Worm (Caenorhabditis elegans): Measurements from ENCODE around the gene sago-1.

sago-1 gene

ce11 chrV:6281175-6281574 is 22.4 kb upstream of the sago-1 start, which contains the start of the genes K12B6.4 and spe-49:
K12B6.4 (minus strand) TSS chrV:6281275.
spe-49 (plus strand) TSS chrV:6281359.
- TF ChIP-seq W03F9.2 (tag; optimal IDR thresholded peaks at IDR 0.05) (no peak), dao-5 (tag; optimal IDR thresholded peaks at IDR 0.05) (no peak), him-1 (tag; optimal IDR thresholded peaks at IDR 0.05) (no peak)

- TF ChIP-seq W03F9.2 (tag; optimal IDR thresholded peaks at IDR 0.05) (no peak), him-1 (tag; optimal IDR thresholded peaks at IDR 0.05) (no peak), dao-5 (tag; optimal IDR thresholded peaks at IDR 0.05) (no peak)
Measured at ce11 chrV:6286343-6286742, 17.2 kb upstream of the sago-1 start, which contains the start of gene srn-1. srn-1 (minus strand) TSS chrV:6286443.

- TF ChIP-seq W03F9.2 (tag; optimal IDR thresholded peaks at IDR 0.05): no peak
- no peak for TF ChIP-seq dao-5 (tag; optimal IDR thresholded peaks at IDR 0.05)
- TF ChIP-seq him-1 (tag; optimal IDR thresholded peaks at IDR 0.05): no peak
Measured at ce11 chrV:6288607-6289006, 15.0 kb upstream of the sago-1 start, which contains the start of gene K12B6.11. K12B6.11 (plus strand) TSS chrV:6288907.

- no peak for TF ChIP-seq him-1 (tag; optimal IDR thresholded peaks at IDR 0.05)
- TF ChIP-seq dao-5 (tag; optimal IDR thresholded peaks at IDR 0.05): no peak
- TF ChIP-seq W03F9.2 (tag; optimal IDR thresholded peaks at IDR 0.05): no peak
Measured at ce11 chrV:6291301-6291700, 12.3 kb upstream of the sago-1 start.

ce11 chrV:6292401-6292800 is 11.2 kb upstream of the sago-1 start, which contains the start of gene K12B6.9:
K12B6.9 (minus strand) TSS chrV:6292666.
- no peak for TF ChIP-seq W03F9.2 (tag; optimal IDR thresholded peaks at IDR 0.05)

ce11 chrV:6301046-6301445 is 2.5 kb upstream of the sago-1 start:
- no peak for TF ChIP-seq dao-5 (tag; optimal IDR thresholded peaks at IDR 0.05)
- TF ChIP-seq W03F9.2 (tag; optimal IDR thresholded peaks at IDR 0.05): no peak
- no peak for TF ChIP-seq him-1 (tag; optimal IDR thresholded peaks at IDR 0.05)

- TF ChIP-seq W03F9.2 (tag; optimal IDR thresholded peaks at IDR 0.05) (no peak), dao-5 (tag; optimal IDR thresholded peaks at IDR 0.05) (no peak), him-1 (tag; optimal IDR thresholded peaks at IDR 0.05) (no peak)
Measured at ce11 chrV:6302465-6302864, 1.1 kb upstream of the sago-1 start.

- TF ChIP-seq dao-5 (tag; optimal IDR thresholded peaks at IDR 0.05) (no peak), him-1 (tag; optimal IDR thresholded peaks at IDR 0.05) (no peak), W03F9.2 (tag; optimal IDR thresholded peaks at IDR 0.05) (no peak)
Measured at ce11 chrV:6311936-6312335, 8.4 kb downstream of the sago-1 start.

ce11 chrV:6316632-6317031 is 13.1 kb downstream of the sago-1 start, which contains the start of gene cest-24:
cest-24 (plus strand) TSS chrV:6316932.
- TF ChIP-seq W03F9.2 (tag; optimal IDR thresholded peaks at IDR 0.05) (no peak), dao-5 (tag; optimal IDR thresholded peaks at IDR 0.05) (no peak), him-1 (tag; optimal IDR thresholded peaks at IDR 0.05) (no peak)

- TF ChIP-seq dao-5 (tag; optimal IDR thresholded peaks at IDR 0.05) (no peak), him-1 (tag; optimal IDR thresholded peaks at IDR 0.05) (no peak), W03F9.2 (tag; optimal IDR thresholded peaks at IDR 0.05) (no peak)
Measured at ce11 chrV:6317928-6318327, 14.4 kb downstream of the sago-1 start.

- TF ChIP-seq W03F9.2 (tag; optimal IDR thresholded peaks at IDR 0.05): no peak
- TF ChIP-seq dao-5 (tag; optimal IDR thresholded peaks at IDR 0.05): no peak
- no peak for TF ChIP-seq him-1 (tag; optimal IDR thresholded peaks at IDR 0.05)
Measured at ce11 chrV:6319358-6319757, 15.8 kb downstream of the sago-1 start.

ce11 chrV:6321280-6321679 is 17.7 kb downstream of the sago-1 start:
- no peak for TF ChIP-seq W03F9.2 (tag; optimal IDR thresholded peaks at IDR 0.05)
- TF ChIP-seq dao-5 (tag; optimal IDR thresholded peaks at IDR 0.05): no peak
- TF ChIP-seq him-1 (tag; optimal IDR thresholded peaks at IDR 0.05): no peak

ce11 chrV:6321733-6322198 is 18.2 kb downstream of the sago-1 start, which contains the start of gene T28C12.15:
T28C12.15 (minus strand) TSS chrV:6321783.
- TF ChIP-seq him-1 (tag; optimal IDR thresholded peaks at IDR 0.05): no peak
- TF ChIP-seq W03F9.2 (tag; optimal IDR thresholded peaks at IDR 0.05): no peak
- no peak for TF ChIP-seq dao-5 (tag; optimal IDR thresholded peaks at IDR 0.05)

ce11 chrV:6322749-6323367 is 19.3 kb downstream of the sago-1 start:
- TF ChIP-seq him-1 (tag; optimal IDR thresholded peaks at IDR 0.05): no peak
- TF ChIP-seq dao-5 (tag; optimal IDR thresholded peaks at IDR 0.05): no peak
- TF ChIP-seq W03F9.2 (tag; optimal IDR thresholded peaks at IDR 0.05): no peak

- TF ChIP-seq him-1 (tag; optimal IDR thresholded peaks at IDR 0.05): no peak
- TF ChIP-seq dao-5 (tag; optimal IDR thresholded peaks at IDR 0.05): no peak
- TF ChIP-seq W03F9.2 (tag; optimal IDR thresholded peaks at IDR 0.05): no peak
Measured at ce11 chrV:6323602-6324001, 20.0 kb downstream of the sago-1 start.
